Worm (Caenorhabditis elegans): ENCODE measurements around the gene str-131.

- TF ChIP-seq klf-2 (GFP tag; conservative IDR thresholded peaks at IDR 0.05): no peak
- no peak for TF ChIP-seq ref-1 (GFP tag; conservative IDR thresholded peaks at IDR 0.05)
- TF ChIP-seq flt-1 (GFP tag; IDR thresholded peaks at IDR 0.05): no peak
- no peak for TF ChIP-seq cog-1 (tag; optimal IDR thresholded peaks at IDR 0.05)
- TF ChIP-seq ztf-23 (GFP tag; IDR thresholded peaks at IDR 0.05): no peak
Observed at ce11 chrV:8095378-8095777, 13.9 kb upstream of the str-131 start, which contains the start of gene str-146.
